Worm (Caenorhabditis elegans) whole organism, L4 larva: ENCODE measurements around the gene hda-11.

Source experiments
- F10B5.3 ChIP-seq: sonication (generic microtip); optimal IDR thresholded peaks from 2 replicates; lab custom pipeline; 2016; ENCODE audit warnings: mild to moderate bottlenecking, missing genetic modification characterization, missing compliant biosample characterization
- F26F4.8 ChIP-seq: fragments of 200-800 bp; sonication (Bioruptor generic); conservative IDR thresholded peaks from 2 replicates; pipeline ENCODE4 v1.3.6; 2022; ENCODE audit warnings: missing genetic modification characterization, missing compliant biosample characterization
- aha-1 ChIP-seq: fragments of 150-350 bp; peaks from one replicate; lab custom pipeline; 2014; ENCODE audit warnings: missing biosample characterization, missing genetic modification characterization
- arid-1 ChIP-seq: fragments of 200-800 bp; sonication (Bioruptor generic); conservative IDR thresholded peaks from 2 replicates; pipeline ENCODE4 v1.3.6; 2022; ENCODE audit warnings: missing genetic modification reagents, missing genetic modification characterization, missing compliant biosample characterization
- ceh-32 ChIP-seq: sonication (generic microtip); optimal IDR thresholded peaks from 2 replicates; lab custom pipeline; 2016; ENCODE audit warnings: mild to moderate bottlenecking, missing genetic modification characterization, missing compliant biosample characterization; ENCODE audit not compliant: poor library complexity
- daf-16 ChIP-seq, 3 experiments: sonication (generic microtip); optimal IDR thresholded peaks; 2 replicates each; lab custom pipeline; 2016 to 2017; ENCODE audit warnings: missing genetic modification characterization in 3 of 3, missing genetic modification reagents in 3 of 3, mild to moderate bottlenecking in 2 of 3, missing compliant biosample characterization in 2 of 3, missing biosample characterization in 1 of 3, moderate library complexity in 1 of 3
- dmd-6 ChIP-seq: fragments of 200-800 bp; sonication (Bioruptor generic); IDR thresholded peaks from 2 replicates; pipeline ENCODE4 v1.3.6; 2022; ENCODE audit warnings: missing genetic modification reagents, missing genetic modification characterization, missing compliant biosample characterization
- dmd-9 ChIP-seq: fragments of 200-800 bp; sonication (Bioruptor generic); IDR thresholded peaks from 2 replicates; pipeline ENCODE4 v1.3.6; 2022; ENCODE audit warnings: missing genetic modification reagents, missing genetic modification characterization, missing compliant biosample characterization
- dpl-1 ChIP-seq: fragments of 150-350 bp; optimal IDR thresholded peaks from 2 replicates; lab custom pipeline; 2014; ENCODE audit warnings: missing biosample characterization, missing genetic modification reagents, missing genetic modification characterization
- dve-1 ChIP-seq: sonication (generic microtip); optimal IDR thresholded peaks from 2 replicates; lab custom pipeline; 2017; ENCODE audit warnings: antibody characterized with exemption, mild to moderate bottlenecking, missing genetic modification characterization, missing compliant biosample characterization; ENCODE audit not compliant: insufficient read depth
- fos-1 ChIP-seq: fragments of 150-350 bp; optimal IDR thresholded peaks from 2 replicates; lab custom pipeline; 2014; ENCODE audit warnings: missing biosample characterization, missing genetic modification characterization
- hlh-11 ChIP-seq: fragments of 200-800 bp; sonication (Bioruptor generic); optimal IDR thresholded peaks from 2 replicates; lab custom pipeline; 2018; ENCODE audit warnings: mild to moderate bottlenecking, missing genetic modification characterization, missing compliant biosample characterization
- hmg-1.1 ChIP-seq: fragments of 200-800 bp; sonication (Bioruptor generic); IDR thresholded peaks from 2 replicates; pipeline ENCODE4 v1.3.6; 2022; ENCODE audit warnings: missing genetic modification reagents, missing genetic modification characterization, missing compliant biosample characterization
- lin-13 ChIP-seq: fragments of 150-350 bp; optimal IDR thresholded peaks from 2 replicates; lab custom pipeline; 2014; ENCODE audit warnings: missing biosample characterization, missing genetic modification reagents, missing genetic modification characterization
- lsy-2 ChIP-seq, 2 experiments: fragments of 150-350 bp in 1 of 2; sonication (generic microtip) in 1 of 2; optimal IDR thresholded peaks; 2 replicates each; lab custom pipeline; 2014 to 2017; ENCODE audit warnings: missing biosample characterization in 2 of 2, missing genetic modification characterization in 2 of 2
- madf-5 ChIP-seq, 2 experiments: fragments of 200-800 bp; sonication (Bioruptor generic); IDR thresholded peaks; 2 replicates each; pipeline ENCODE4 v1.3.6; 2022; ENCODE audit warnings: missing compliant biosample characterization in 2 of 2, missing genetic modification characterization in 2 of 2
- nhr-10 ChIP-seq: fragments of 150-350 bp; optimal IDR thresholded peaks from 2 replicates; lab custom pipeline; 2014; ENCODE audit warnings: missing biosample characterization, missing genetic modification characterization
- nhr-102 ChIP-seq: sonication (generic microtip); optimal IDR thresholded peaks from 2 replicates; lab custom pipeline; 2016; ENCODE audit warnings: mild to moderate bottlenecking, missing genetic modification characterization, moderate library complexity, missing compliant biosample characterization
- nhr-28 ChIP-seq: fragments of 150-350 bp; optimal IDR thresholded peaks from 2 replicates; lab custom pipeline; 2014; ENCODE audit warnings: missing biosample characterization, missing genetic modification characterization
- nhr-76 ChIP-seq: fragments of 150-350 bp; optimal IDR thresholded peaks from 2 replicates; lab custom pipeline; 2014; ENCODE audit warnings: missing biosample characterization, missing genetic modification characterization
- nhr-77 ChIP-seq: fragments of 150-350 bp; optimal IDR thresholded peaks from 2 replicates; lab custom pipeline; 2014; ENCODE audit warnings: missing biosample characterization, missing genetic modification characterization
- pha-4 ChIP-seq, 2 experiments: fragments of 150-350 bp in 1 of 2; fragments of 200-800 bp in 1 of 2; sonication (Bioruptor generic) in 1 of 2; IDR thresholded peaks in 1 of 2; optimal IDR thresholded peaks in 1 of 2; 2 replicates each; pipeline versions ENCODE4 v1.3.6 to Lab custom; 2014 to 2022; ENCODE audit warnings: missing genetic modification characterization in 2 of 2, missing genetic modification reagents in 2 of 2, missing biosample characterization in 1 of 2, missing compliant biosample characterization in 1 of 2
- rbr-2 ChIP-seq: sonication (generic microtip); optimal IDR thresholded peaks from 2 replicates; lab custom pipeline; 2016; ENCODE audit warnings: missing genotype, missing genetic modification characterization, missing compliant biosample characterization
- saeg-2 ChIP-seq: fragments of 200-800 bp; sonication (Bioruptor generic); IDR thresholded peaks from 2 replicates; pipeline ENCODE4 v1.3.6; 2022; ENCODE audit warnings: missing genetic modification reagents, missing genetic modification characterization, missing compliant biosample characterization
- snpc-1.2 ChIP-seq: fragments of 200-800 bp; sonication (Bioruptor generic); IDR thresholded peaks from 2 replicates; pipeline ENCODE4 v1.3.6; 2022; ENCODE audit warnings: missing genetic modification reagents, missing genetic modification characterization, missing compliant biosample characterization
- tag-97 ChIP-seq: fragments of 200-800 bp; sonication (Bioruptor generic); IDR thresholded peaks from 2 replicates; pipeline ENCODE4 v1.3.6; 2022; ENCODE audit warnings: missing genetic modification characterization, missing compliant biosample characterization
- tra-1 ChIP-seq: fragments of 200-800 bp; sonication (Bioruptor generic); IDR thresholded peaks from 2 replicates; pipeline ENCODE4 v1.3.6; 2022; ENCODE audit warnings: missing genetic modification reagents, missing genetic modification characterization, missing compliant biosample characterization
- unc-130 ChIP-seq: sonication (generic microtip); optimal IDR thresholded peaks from 2 replicates; lab custom pipeline; 2016; ENCODE audit warnings: missing genetic modification reagents, missing genetic modification characterization, missing compliant biosample characterization
- unc-62 ChIP-seq, 3 experiments: fragments of 150-350 bp in 1 of 3; sonication (generic microtip); optimal IDR thresholded peaks in 2 of 3; peaks in 1 of 3; 1 replicate in 1 of 3; 2 replicates in 2 of 3; lab custom pipeline; 2014 to 2017; ENCODE audit warnings: missing biosample characterization in 3 of 3, missing genetic modification characterization in 3 of 3, missing genetic modification reagents in 3 of 3, missing genotype in 1 of 3
- zfp-2 ChIP-seq: sonication (generic microtip); optimal IDR thresholded peaks from 2 replicates; lab custom pipeline; 2016; ENCODE audit warnings: mild to moderate bottlenecking, missing genetic modification characterization, missing compliant biosample characterization
- zfp-3 ChIP-seq: fragments of 200-800 bp; sonication (Bioruptor generic); conservative IDR thresholded peaks from 2 replicates; pipeline ENCODE4 v1.3.6; 2022; ENCODE audit warnings: missing genetic modification reagents, missing genetic modification characterization, missing compliant biosample characterization
- zip-11 ChIP-seq: fragments of 200-800 bp; sonication (Bioruptor generic); IDR thresholded peaks from 2 replicates; pipeline ENCODE4 v1.3.6; 2022; ENCODE audit warnings: missing genetic modification characterization, missing compliant biosample characterization
- ztf-11 ChIP-seq: fragments of 150-350 bp; optimal IDR thresholded peaks from 2 replicates; lab custom pipeline; 2014; ENCODE audit warnings: missing biosample characterization, missing genetic modification characterization

hda-11 gene

DNA sequence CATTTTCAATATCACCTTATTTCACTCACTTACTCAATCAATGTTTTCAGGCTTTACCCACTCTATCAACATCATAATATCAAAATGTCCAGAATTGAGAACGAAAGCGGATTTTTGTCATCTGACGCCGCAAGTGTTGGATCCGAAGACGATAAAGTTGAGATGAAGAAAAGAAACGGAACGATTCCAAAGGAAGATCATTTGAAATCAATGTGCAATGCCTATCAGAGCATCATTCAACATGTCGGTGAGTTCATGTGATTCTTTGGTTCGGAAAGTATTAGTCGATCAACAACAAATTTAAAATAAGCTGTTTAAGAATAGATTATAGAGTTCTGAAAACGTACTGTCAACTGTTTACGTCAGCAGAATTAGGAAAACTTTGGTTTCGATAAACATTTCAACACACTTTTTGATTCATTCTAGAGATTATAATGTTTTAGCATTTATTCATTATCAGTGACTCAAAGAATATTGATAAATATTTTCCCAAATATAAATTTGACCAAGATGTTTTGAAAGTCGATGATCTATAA is 38.9 kb downstream of the hda-11 start, which contains the start of gene cat-4:
cat-4 (plus strand) TSS at position 51 of the 536 bp plus-strand sequence.
- TF ChIP-seq hlh-11 (peak; percentile 13), F26F4.8 (GFP tag; lab: Robert Waterston, UW) (no peak), dve-1 (tag; lab: Kevin White, UChicago) (peak; percentile 8), unc-62 (GFP tag; optimal IDR thresholded peaks at IDR 0.05 in 1 of 2; lab: Kevin White, UChicago) (peak in 1 of 2 experiments; percentile 33), unc-62 (tag; optimal IDR thresholded peaks at IDR 0.05; lab: Kevin White, UChicago) (no peak), daf-16 (GFP tag; optimal IDR thresholded peaks at IDR 0.05; lab: Kevin White, UChicago) (no peak), daf-16 (tag; optimal IDR thresholded peaks at IDR 0.05; lab: Kevin White, UChicago) (peak; percentile 80), ceh-32 (no peak), dmd-9 (no peak), nhr-77 (tag; lab: Kevin White, UChicago) (peak; percentile 8), dmd-6 (peak; percentile 57), F10B5.3 (tag; lab: Kevin White, UChicago) (no peak), madf-5 (GFP tag; IDR thresholded peaks at IDR 0.05; lab: Robert Waterston, UW) (no peak), nhr-10 (tag; lab: Kevin White, UChicago) (peak; percentile 3)

DNA sequence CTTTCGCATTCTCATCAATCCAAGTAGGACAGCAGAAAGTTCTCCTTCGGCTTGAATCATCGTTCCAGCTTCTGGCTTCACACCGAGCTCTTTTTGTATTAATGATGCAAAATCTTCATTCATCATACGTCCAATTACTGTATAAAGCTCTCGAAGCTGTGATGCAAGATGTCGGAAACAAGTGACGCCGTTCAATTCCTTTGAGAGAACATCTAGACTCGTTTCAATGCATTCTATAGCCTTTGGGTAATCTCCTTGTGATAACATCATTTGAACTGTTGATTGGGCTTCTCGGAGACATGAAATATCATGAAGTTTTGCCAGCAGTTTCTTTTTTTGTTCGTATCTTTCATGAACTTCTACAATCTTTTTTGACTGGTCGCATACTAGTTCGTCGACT is 42.5 kb downstream of the hda-11 start:
- TF ChIP-seq zip-11 (GFP tag; lab: Robert Waterston, UW) (no peak), F26F4.8 (GFP tag; lab: Robert Waterston, UW) (no peak), unc-62 (GFP tag; optimal IDR thresholded peaks at IDR 0.05 in 1 of 2; lab: Kevin White, UChicago) (peak in 1 of 2 experiments; percentile 92), unc-62 (tag; optimal IDR thresholded peaks at IDR 0.05; lab: Kevin White, UChicago) (no peak)

DNA sequence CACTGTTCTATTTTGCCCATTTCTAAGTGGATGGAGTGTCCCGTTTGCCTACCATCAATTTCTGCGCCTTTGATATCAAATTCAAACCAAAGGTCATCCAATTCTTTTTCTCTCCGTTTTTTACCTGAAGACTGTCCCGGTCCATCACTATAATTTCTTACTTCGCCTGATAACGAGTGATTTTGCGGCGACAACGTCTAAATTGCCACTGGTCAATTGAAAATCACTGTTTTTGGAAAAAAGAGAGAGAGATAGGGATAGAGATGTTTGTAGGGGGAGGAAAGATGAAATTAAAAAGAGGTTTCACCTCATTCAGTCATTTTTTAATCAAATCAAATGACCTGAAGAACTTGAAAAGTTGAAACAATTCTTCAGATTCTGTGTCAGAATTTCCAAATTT is 45.5 kb downstream of the hda-11 start:
- TF ChIP-seq aha-1 (tag; lab: Kevin White, UChicago) (peak; percentile 64), nhr-76 (tag; lab: Kevin White, UChicago) (no peak), unc-62 (GFP tag; optimal IDR thresholded peaks at IDR 0.05 in 1 of 2; lab: Kevin White, UChicago) (peak in 1 of 2 experiments; percentile 71), unc-62 (tag; optimal IDR thresholded peaks at IDR 0.05; lab: Kevin White, UChicago) (no peak), nhr-28 (tag; lab: Kevin White, UChicago) (peak; percentile 47)

DNA sequence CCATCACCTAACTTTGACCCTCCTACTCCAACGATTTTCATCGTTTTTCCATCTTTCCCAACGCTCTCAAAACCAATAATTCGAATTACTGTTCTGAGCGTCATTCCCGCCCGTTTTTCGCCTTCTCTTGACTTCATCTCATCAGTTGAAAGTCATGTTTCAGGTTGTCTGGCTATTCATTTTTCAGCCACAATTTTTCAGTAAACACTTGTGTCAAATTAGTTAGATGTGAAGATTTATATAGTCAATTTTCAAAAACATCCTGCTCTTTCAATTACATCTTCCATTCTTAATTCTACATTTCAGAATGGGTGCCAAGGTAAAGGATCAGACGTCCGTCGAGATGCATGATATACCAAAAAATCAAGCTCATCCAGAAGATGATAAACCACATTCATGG is 46.6 kb downstream of the hda-11 start, which contains the start of gene del-6:
del-6 (plus strand) TSS at position 301 of the 400 bp plus-strand sequence.
- TF ChIP-seq rbr-2 (tag; lab: Kevin White, UChicago): no peak
- TF ChIP-seq saeg-2 (GFP tag; lab: Robert Waterston, UW): no peak
- TF ChIP-seq pha-4 (GFP tag; IDR thresholded peaks at IDR 0.05; lab: Robert Waterston, UW): no peak
- no peak for TF ChIP-seq pha-4 (tag; optimal IDR thresholded peaks at IDR 0.05; lab: Kevin White, UChicago)
- TF ChIP-seq snpc-1.2 (GFP tag; lab: Robert Waterston, UW): no peak
- no peak for TF ChIP-seq tag-97 (GFP tag; lab: Robert Waterston, UW)
- TF ChIP-seq lsy-2 (tag; optimal IDR thresholded peaks at IDR 0.05; lab: Kevin White, UChicago): no peak
- no peak for TF ChIP-seq daf-16 (GFP tag; optimal IDR thresholded peaks at IDR 0.05; lab: Kevin White, UChicago)
- no peak for TF ChIP-seq daf-16 (tag; optimal IDR thresholded peaks at IDR 0.05; lab: Kevin White, UChicago)
- no peak for TF ChIP-seq hlh-11
- no peak for TF ChIP-seq ztf-11 (tag; lab: Kevin White, UChicago)
- TF ChIP-seq nhr-102: no peak
- no peak for TF ChIP-seq hmg-1.1 (GFP tag; lab: Robert Waterston, UW)
- TF ChIP-seq zfp-3 (GFP tag; lab: Robert Waterston, UW): no peak
- no peak for TF ChIP-seq lin-13 (GFP tag; lab: Kevin White, UChicago)
- no peak for TF ChIP-seq unc-130
- TF ChIP-seq tra-1: no peak
- no peak for TF ChIP-seq dpl-1
- no peak for TF ChIP-seq fos-1 (tag; lab: Kevin White, UChicago)
- no peak for TF ChIP-seq arid-1
- TF ChIP-seq zfp-2 (tag; lab: Kevin White, UChicago): no peak
- TF ChIP-seq, all 104 proteins: peak for 0
